Worm (Caenorhabditis elegans) whole organism, L4/young adult: ENCODE data around the gene epic-3.
A peak's percentile ranks its signal among the peaks of the same experiment; 100 is the strongest.

Experiments
- W03F9.2 ChIP-seq: fragments of 150-350 bp; optimal IDR thresholded peaks from 2 replicates; lab custom pipeline; 2014; ENCODE audit warnings: missing biosample characterization, missing genetic modification characterization
- dao-5 ChIP-seq: sonication (generic microtip); optimal IDR thresholded peaks from 2 replicates; lab custom pipeline; 2016; ENCODE audit warnings: missing genotype, missing genetic modification characterization, moderate library complexity, missing compliant biosample characterization
- him-1 ChIP-seq: sonication (generic microtip); optimal IDR thresholded peaks from 2 replicates; lab custom pipeline; 2016; ENCODE audit warnings: missing genotype, missing genetic modification reagents, missing genetic modification characterization, missing compliant biosample characterization

ce11 chrIV:1709695-1710315 lies 14.4 kb downstream of the epic-3 start, which contains the start of the genes pbs-1 and K08D12.3:
- TF ChIP-seq him-1 (no peak), W03F9.2 (peak; percentile 86), dao-5 (tag; lab: Kevin White, UChicago) (no peak)
